Fruit fly (Drosophila melanogaster): ENCODE measurements around the gene CG43376.

Gene CG43376

dm6 chr2L:13780109-13780947, 6.5 kb downstream of the CG43376 start, which contains the start of the genes CG9008 and p38b (continued):
- TF ChIP-seq CG10959 (GFP tag; IDR thresholded peaks at IDR 0.05): no peak
- peak; percentile 68 for TF ChIP-seq Rfx (GFP tag; IDR thresholded peaks at IDR 0.05)
- peak; percentile 75 for TF ChIP-seq CG10431 (GFP tag; optimal IDR thresholded peaks at IDR 0.05)
- 0 out of 3 replicates have a peak, but pooled peaks have one; percentile 26 for TF ChIP-seq Doc3 (GFP tag; IDR thresholded peaks at IDR 0.05; ENCODE audit: partially characterized antibody)
- peak; percentile 40 for TF ChIP-seq exex (tag; optimal IDR thresholded peaks at IDR 0.05)
- TF ChIP-seq nom (GFP tag; optimal IDR thresholded peaks at IDR 0.05): peak; percentile 59
- TF ChIP-seq E2f2 (GFP tag; IDR thresholded peaks at IDR 0.05): 0 out of 2 replicates have a peak, but pooled peaks have one; percentile 24
- peak; percentile 84 for TF ChIP-seq Hr3 (GFP tag; optimal IDR thresholded peaks at IDR 0.05)
- peak; percentile 26 for TF ChIP-seq CG18764 (GFP tag; optimal IDR thresholded peaks at IDR 0.05)
- TF ChIP-seq CG2116 (GFP tag; optimal IDR thresholded peaks at IDR 0.05): peak; percentile 74
- peak; percentile 52; the same call in 1 of the 2 replicates for TF ChIP-seq amos (GFP tag; IDR thresholded peaks at IDR 0.05; ENCODE audit: partially characterized antibody)
- peak; percentile 88 for TF ChIP-seq sug (tag; optimal IDR thresholded peaks at IDR 0.05)
- TF ChIP-seq Blimp-1 (GFP tag; optimal IDR thresholded peaks at IDR 0.05): no peak
- TF ChIP-seq CG12219 (GFP tag; optimal IDR thresholded peaks at IDR 0.05): peak; percentile 40
- 0 out of 2 replicates have a peak, but pooled peaks have one; percentile 50 for TF ChIP-seq CG42726 (GFP tag; IDR thresholded peaks at IDR 0.05; ENCODE audit: partially characterized antibody)
- no peak for TF ChIP-seq CG4282 (GFP tag; optimal IDR thresholded peaks at IDR 0.05)
- TF ChIP-seq ftz-f1 (GFP tag; optimal IDR thresholded peaks at IDR 0.05): no peak
- peak; percentile 9 for TF ChIP-seq Ets97D (GFP tag; optimal IDR thresholded peaks at IDR 0.05)
- TF ChIP-seq Gsc (GFP tag; IDR thresholded peaks at IDR 0.05): no peak
- peak; percentile 75 for TF ChIP-seq CG6765 (GFP tag; optimal IDR thresholded peaks at IDR 0.05)
- TF ChIP-seq CG1792 (GFP tag; optimal IDR thresholded peaks at IDR 0.05): no peak
- no peak for TF ChIP-seq Dp (GFP tag; optimal IDR thresholded peaks at IDR 0.05)
- TF ChIP-seq dan (GFP tag; IDR thresholded peaks at IDR 0.05): no peak
- TF ChIP-seq scrt (GFP tag; optimal IDR thresholded peaks at IDR 0.05): peak; percentile 80
- peak; percentile 52 for TF ChIP-seq wek (GFP tag; optimal IDR thresholded peaks at IDR 0.05)
- TF ChIP-seq D19B (GFP tag; optimal IDR thresholded peaks at IDR 0.05): peak; percentile 77
- TF ChIP-seq Awh (GFP tag; IDR thresholded peaks at IDR 0.05): 0 out of 2 replicates have a peak, but pooled peaks have one; percentile 38
- 0 out of 3 replicates have a peak, but pooled peaks have one; percentile 32 for TF ChIP-seq CG11093 (GFP tag; IDR thresholded peaks at IDR 0.05)
- TF ChIP-seq caup (GFP tag; optimal IDR thresholded peaks at IDR 0.05; ENCODE audit: severe bottlenecking): peak; percentile 82
- no peak for TF ChIP-seq gce (GFP tag; IDR thresholded peaks at IDR 0.05)
- TF ChIP-seq ATbp (GFP tag; optimal IDR thresholded peaks at IDR 0.05): peak; percentile 58
- TF ChIP-seq CG33557 (GFP tag; optimal IDR thresholded peaks at IDR 0.05): peak; percentile 62
- TF ChIP-seq Hey (tag; optimal IDR thresholded peaks at IDR 0.05): peak; percentile 5
- TF ChIP-seq aop (GFP tag; IDR thresholded peaks at IDR 0.05): no peak
- peak; percentile 57; the same call in 2 of the 3 replicates for TF ChIP-seq tgo (GFP tag; IDR thresholded peaks at IDR 0.05)
- peak in 1 of 2 experiments; percentile 89 for TF ChIP-seq Eip74EF (GFP tag; optimal IDR thresholded peaks at IDR 0.05)
- no peak for TF ChIP-seq NK7.1 (GFP tag; optimal IDR thresholded peaks at IDR 0.05)
- peak; percentile 85 for TF ChIP-seq CG14710 (tag; optimal IDR thresholded peaks at IDR 0.05)
- no peak for TF ChIP-seq CG4707 (GFP tag; optimal IDR thresholded peaks at IDR 0.05)
- peak; percentile 24 for TF ChIP-seq pum (GFP tag; optimal IDR thresholded peaks at IDR 0.05)
- 0 out of 2 replicates have a peak, but pooled peaks have one; percentile 20 for TF ChIP-seq stc (GFP tag; IDR thresholded peaks at IDR 0.05)
- peak; percentile 57 for TF ChIP-seq Bgb (GFP tag; IDR thresholded peaks at IDR 0.05; ENCODE audit: partially characterized antibody)
- peak; percentile 80 for TF ChIP-seq fd96Cb (tag; optimal IDR thresholded peaks at IDR 0.05)
- TF ChIP-seq emc (GFP tag; optimal IDR thresholded peaks at IDR 0.05): no peak
- TF ChIP-seq schlank (tag; optimal IDR thresholded peaks at IDR 0.05): no peak
- TF ChIP-seq row (GFP tag; IDR thresholded peaks at IDR 0.05): peak; percentile 93
- TF ChIP-seq CG3281 (GFP tag; optimal IDR thresholded peaks at IDR 0.05): peak; percentile 89

All from whole organism, embryonic.